Fruit fly (Drosophila melanogaster): ENCODE data around the gene primo-2.

DNA sequence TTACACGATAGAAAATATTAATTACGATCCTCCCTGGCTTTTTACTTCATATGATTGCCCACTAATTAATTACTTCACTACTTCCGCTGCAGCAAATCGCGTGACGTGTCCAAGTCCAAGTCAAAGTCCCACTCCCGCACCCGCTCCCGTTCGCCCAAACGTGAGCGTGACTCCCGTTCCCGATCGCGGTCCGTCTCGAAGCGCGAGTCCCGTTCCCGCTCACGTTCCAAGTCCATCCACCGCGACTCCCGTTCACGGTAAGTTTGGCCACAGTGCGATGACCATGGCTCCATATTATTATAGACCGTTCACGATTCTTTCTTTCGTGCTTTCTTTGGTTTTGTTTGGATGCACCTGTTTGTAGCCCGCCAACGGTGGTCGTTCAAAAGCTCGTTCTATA is 45.6 kb downstream of the primo-2 start:
- no peak for TF ChIP-seq pdm3 (GFP tag; optimal IDR thresholded peaks at IDR 0.05)
- no peak for TF ChIP-seq eg (GFP tag; IDR thresholded peaks at IDR 0.05)
